Worm (Caenorhabditis elegans): ENCODE measurements around the gene col-149.

The col-149 gene

ce11 chrV:10292819-10293357 lies at the start of gene col-149:
TSS of gene col-149 (minus strand) at chrV:10292869.
- TF ChIP-seq hmg-4 (GFP tag; optimal IDR thresholded peaks at IDR 0.05) (no peak), aly-1 (tag; optimal IDR thresholded peaks at IDR 0.05) (no peak), flt-1 (GFP tag; IDR thresholded peaks at IDR 0.05) (no peak), tbx-11 (GFP tag; IDR thresholded peaks at IDR 0.05) (no peak), ceh-36 (tag; optimal IDR thresholded peaks at IDR 0.05) (no peak), tbx-37 (GFP tag; conservative IDR thresholded peaks at IDR 0.05) (no peak), F13C5.2 (tag; optimal IDR thresholded peaks at IDR 0.05) (no peak), ceh-13 (GFP tag; optimal IDR thresholded peaks at IDR 0.05) (no peak), hmbx-1 (tag; optimal IDR thresholded peaks at IDR 0.05) (no peak), pes-1 (GFP tag; IDR thresholded peaks at IDR 0.05) (no peak), ets-7 (tag; optimal IDR thresholded peaks at IDR 0.05) (no peak), B0310.2 (tag; optimal IDR thresholded peaks at IDR 0.05) (no peak), ama-1 (optimal IDR thresholded peaks at IDR 0.05) (no peak), sea-1 (GFP tag; conservative IDR thresholded peaks at IDR 0.05) (no peak), tra-4 (tag; optimal IDR thresholded peaks at IDR 0.05) (no peak), hnd-1 (tag; optimal IDR thresholded peaks at IDR 0.05) (no peak), scrt-1 (GFP tag; IDR thresholded peaks at IDR 0.05) (no peak)

ce11 chrV:10341905-10342328 lies 49.2 kb upstream of the col-149 start, which contains the start of gene K07C5.13:
TSS of gene K07C5.13 (plus strand) at chrV:10342055.
- peak; percentile 56 for TF ChIP-seq flt-1 (GFP tag; IDR thresholded peaks at IDR 0.05)
- TF ChIP-seq tbx-37 (GFP tag; conservative IDR thresholded peaks at IDR 0.05) = 0 out of 2 replicates have a peak, but pooled peaks have one; percentile 36
- TF ChIP-seq pes-1 (GFP tag; IDR thresholded peaks at IDR 0.05) = peak; percentile 61; the same call in 1 of the 2 replicates
- peak; percentile 51; the same call in 1 of the 2 replicates for TF ChIP-seq scrt-1 (GFP tag; IDR thresholded peaks at IDR 0.05)
- TF ChIP-seq tbx-11 (GFP tag; IDR thresholded peaks at IDR 0.05) = peak; percentile 61; the same call in 1 of the 2 replicates
- TF ChIP-seq sea-1 (GFP tag; conservative IDR thresholded peaks at IDR 0.05) = peak; percentile 75; the same call in 1 of the 2 replicates

ce11 chrV:10339200-10339599 lies 46.5 kb upstream of the col-149 start, which contains the start of gene K07C5.2:
TSS of gene K07C5.2 (plus strand) at chrV:10339500.
- no peak for TF ChIP-seq flt-1 (GFP tag; IDR thresholded peaks at IDR 0.05)
- TF ChIP-seq scrt-1 (GFP tag; IDR thresholded peaks at IDR 0.05) = no peak
- TF ChIP-seq ceh-36 (tag; optimal IDR thresholded peaks at IDR 0.05) = no peak

ce11 chrV:10338305-10338992 lies 45.8 kb upstream of the col-149 start, which contains the start of gene arx-2:
TSS of gene arx-2 (minus strand) at chrV:10338355.
- TF ChIP-seq flt-1 (GFP tag; IDR thresholded peaks at IDR 0.05) = no peak
- no peak for TF ChIP-seq sea-1 (GFP tag; conservative IDR thresholded peaks at IDR 0.05)
- no peak for TF ChIP-seq ama-1 (optimal IDR thresholded peaks at IDR 0.05)
- TF ChIP-seq tra-4 (tag; optimal IDR thresholded peaks at IDR 0.05) = no peak
- no peak for TF ChIP-seq hmbx-1 (tag; optimal IDR thresholded peaks at IDR 0.05)
- TF ChIP-seq scrt-1 (GFP tag; IDR thresholded peaks at IDR 0.05) = no peak
- no peak for TF ChIP-seq pes-1 (GFP tag; IDR thresholded peaks at IDR 0.05)
- no peak for TF ChIP-seq aly-1 (tag; optimal IDR thresholded peaks at IDR 0.05)
- no peak for TF ChIP-seq tbx-11 (GFP tag; IDR thresholded peaks at IDR 0.05)
- TF ChIP-seq hmg-4 (GFP tag; optimal IDR thresholded peaks at IDR 0.05) = no peak
- no peak for TF ChIP-seq ceh-13 (GFP tag; optimal IDR thresholded peaks at IDR 0.05)
- no peak for TF ChIP-seq B0310.2 (tag; optimal IDR thresholded peaks at IDR 0.05)
- TF ChIP-seq ets-7 (tag; optimal IDR thresholded peaks at IDR 0.05) = no peak

ce11 chrV:10333843-10334242 lies 41.2 kb upstream of the col-149 start:
- TF ChIP-seq ceh-13 (GFP tag; optimal IDR thresholded peaks at IDR 0.05) = no peak
- TF ChIP-seq tbx-11 (GFP tag; IDR thresholded peaks at IDR 0.05) = no peak
- TF ChIP-seq B0310.2 (tag; optimal IDR thresholded peaks at IDR 0.05) = no peak
- TF ChIP-seq ama-1 (optimal IDR thresholded peaks at IDR 0.05) = no peak
- no peak for TF ChIP-seq tbx-37 (GFP tag; conservative IDR thresholded peaks at IDR 0.05)
- TF ChIP-seq aly-1 (tag; optimal IDR thresholded peaks at IDR 0.05) = no peak
- no peak for TF ChIP-seq scrt-1 (GFP tag; IDR thresholded peaks at IDR 0.05)
- no peak for TF ChIP-seq pes-1 (GFP tag; IDR thresholded peaks at IDR 0.05)
- no peak for TF ChIP-seq flt-1 (GFP tag; IDR thresholded peaks at IDR 0.05)
- TF ChIP-seq hmbx-1 (tag; optimal IDR thresholded peaks at IDR 0.05) = no peak
- no peak for TF ChIP-seq ceh-36 (tag; optimal IDR thresholded peaks at IDR 0.05)
- no peak for TF ChIP-seq hmg-4 (GFP tag; optimal IDR thresholded peaks at IDR 0.05)
- no peak for TF ChIP-seq tra-4 (tag; optimal IDR thresholded peaks at IDR 0.05)
- TF ChIP-seq hnd-1 (tag; optimal IDR thresholded peaks at IDR 0.05) = no peak
- TF ChIP-seq F13C5.2 (tag; optimal IDR thresholded peaks at IDR 0.05) = no peak
- no peak for TF ChIP-seq sea-1 (GFP tag; conservative IDR thresholded peaks at IDR 0.05)

- TF ChIP-seq ceh-36 (tag; optimal IDR thresholded peaks at IDR 0.05) = no peak
- no peak for TF ChIP-seq tbx-37 (GFP tag; conservative IDR thresholded peaks at IDR 0.05)
- no peak for TF ChIP-seq tra-4 (tag; optimal IDR thresholded peaks at IDR 0.05)
- no peak for TF ChIP-seq B0310.2 (tag; optimal IDR thresholded peaks at IDR 0.05)
- no peak for TF ChIP-seq hmbx-1 (tag; optimal IDR thresholded peaks at IDR 0.05)
- TF ChIP-seq hmg-4 (GFP tag; optimal IDR thresholded peaks at IDR 0.05) = no peak
- TF ChIP-seq aly-1 (tag; optimal IDR thresholded peaks at IDR 0.05) = no peak
- no peak for TF ChIP-seq ceh-13 (GFP tag; optimal IDR thresholded peaks at IDR 0.05)
- no peak for TF ChIP-seq ama-1 (optimal IDR thresholded peaks at IDR 0.05)
- TF ChIP-seq ets-7 (tag; optimal IDR thresholded peaks at IDR 0.05) = no peak
- no peak for TF ChIP-seq flt-1 (GFP tag; IDR thresholded peaks at IDR 0.05)
- TF ChIP-seq scrt-1 (GFP tag; IDR thresholded peaks at IDR 0.05) = no peak
- no peak for TF ChIP-seq tbx-11 (GFP tag; IDR thresholded peaks at IDR 0.05)
- TF ChIP-seq hnd-1 (tag; optimal IDR thresholded peaks at IDR 0.05) = no peak
- TF ChIP-seq sea-1 (GFP tag; conservative IDR thresholded peaks at IDR 0.05) = no peak
- no peak for TF ChIP-seq pes-1 (GFP tag; IDR thresholded peaks at IDR 0.05)
These were observed 39.3 kb upstream of the col-149 start, which contains the start of gene crm-1 for ce11 chrV:10332012-10332411. TSS of gene crm-1 (minus strand) at chrV:10332112.

ce11 chrV:10328080-10328479 lies 35.4 kb upstream of the col-149 start:
- TF ChIP-seq tra-4 (tag; optimal IDR thresholded peaks at IDR 0.05) = no peak
- TF ChIP-seq ceh-13 (GFP tag; optimal IDR thresholded peaks at IDR 0.05) = no peak
- TF ChIP-seq pes-1 (GFP tag; IDR thresholded peaks at IDR 0.05) = no peak
- TF ChIP-seq scrt-1 (GFP tag; IDR thresholded peaks at IDR 0.05) = no peak
- no peak for TF ChIP-seq flt-1 (GFP tag; IDR thresholded peaks at IDR 0.05)
- TF ChIP-seq ceh-36 (tag; optimal IDR thresholded peaks at IDR 0.05) = no peak
- no peak for TF ChIP-seq ets-7 (tag; optimal IDR thresholded peaks at IDR 0.05)
- TF ChIP-seq hmg-4 (GFP tag; optimal IDR thresholded peaks at IDR 0.05) = no peak
- no peak for TF ChIP-seq hnd-1 (tag; optimal IDR thresholded peaks at IDR 0.05)
- TF ChIP-seq ama-1 (optimal IDR thresholded peaks at IDR 0.05) = no peak
- TF ChIP-seq aly-1 (tag; optimal IDR thresholded peaks at IDR 0.05) = no peak
- TF ChIP-seq B0310.2 (tag; optimal IDR thresholded peaks at IDR 0.05) = no peak
- TF ChIP-seq F13C5.2 (tag; optimal IDR thresholded peaks at IDR 0.05) = no peak
- no peak for TF ChIP-seq tbx-37 (GFP tag; conservative IDR thresholded peaks at IDR 0.05)
- no peak for TF ChIP-seq hmbx-1 (tag; optimal IDR thresholded peaks at IDR 0.05)
- no peak for TF ChIP-seq tbx-11 (GFP tag; IDR thresholded peaks at IDR 0.05)
- no peak for TF ChIP-seq sea-1 (GFP tag; conservative IDR thresholded peaks at IDR 0.05)
